Worm (Caenorhabditis elegans) whole organism, L1 larva: ENCODE data around the gene pqn-39.
A peak's percentile ranks its signal among the peaks of the same experiment; 100 is the strongest.

Experiments used
- F16B12.6 ChIP-seq: fragments of 150-350 bp; optimal IDR thresholded peaks from 2 replicates; lab custom pipeline; 2014; ENCODE audit warnings: missing biosample characterization, missing genetic modification characterization
- Y116A8C.19 ChIP-seq: sonication (generic microtip); optimal IDR thresholded peaks from 2 replicates; lab custom pipeline; 2016; ENCODE audit warnings: missing compliant biosample characterization, missing genetic modification characterization, borderline replicate concordance
- aha-1 ChIP-seq: fragments of 150-350 bp; optimal IDR thresholded peaks from 2 replicates; lab custom pipeline; 2014; ENCODE audit warnings: missing biosample characterization, missing genetic modification characterization
- alr-1 ChIP-seq: fragments of 200-800 bp; sonication (Bioruptor generic); optimal IDR thresholded peaks from 2 replicates; lab custom pipeline; 2018; ENCODE audit warnings: borderline replicate concordance, mild to moderate bottlenecking, missing genetic modification characterization, missing compliant biosample characterization
- blmp-1 ChIP-seq: fragments of 150-350 bp; optimal IDR thresholded peaks from 2 replicates; lab custom pipeline; 2014; ENCODE audit warnings: missing biosample characterization, missing genetic modification characterization
- ceh-63 ChIP-seq: fragments of 200-800 bp; sonication (Bioruptor generic); optimal IDR thresholded peaks from 2 replicates; lab custom pipeline; 2018; ENCODE audit warnings: mild to moderate bottlenecking, missing genetic modification characterization, missing compliant biosample characterization
- ceh-88 ChIP-seq: fragments of 200-800 bp; sonication (Bioruptor generic); IDR thresholded peaks from 2 replicates; pipeline ENCODE4 v1.3.6; 2022; ENCODE audit warnings: missing genetic modification characterization, missing compliant biosample characterization
- ces-1 ChIP-seq: fragments of 150-350 bp; optimal IDR thresholded peaks from 2 replicates; lab custom pipeline; 2014; ENCODE audit warnings: missing biosample characterization, missing genetic modification reagents, missing genetic modification characterization
- dpl-1 ChIP-seq, 3 experiments: fragments of 150-350 bp in 2 of 3; sonication (generic microtip) in 1 of 3; optimal IDR thresholded peaks; 2 replicates each; lab custom pipeline; 2014 to 2017; ENCODE audit warnings: missing biosample characterization in 3 of 3, missing genetic modification characterization in 3 of 3, missing genetic modification reagents in 3 of 3
- efl-1 ChIP-seq, 4 experiments: fragments of 150-350 bp; optimal IDR thresholded peaks in 3 of 4; peaks in 1 of 4; 1 replicate in 1 of 4; 2 replicates in 3 of 4; lab custom pipeline; 2014; ENCODE audit warnings: missing biosample characterization in 2 of 4, missing genetic modification characterization in 2 of 4, missing genetic modification reagents in 2 of 4
- egl-13 ChIP-seq: sonication (generic microtip); optimal IDR thresholded peaks from 2 replicates; lab custom pipeline; 2016; ENCODE audit warnings: missing genotype, missing genetic modification reagents, missing genetic modification characterization, missing compliant biosample characterization
- elt-2 ChIP-seq: sonication (generic microtip); optimal IDR thresholded peaks from 2 replicates; lab custom pipeline; 2016; ENCODE audit warnings: missing genetic modification characterization, mild to moderate bottlenecking, inconsistent platforms, missing compliant biosample characterization, missing genetic modification reagents
- elt-3 ChIP-seq, 6 experiments: fragments of 150-350 bp in 1 of 6; sonication (generic microtip); optimal IDR thresholded peaks; 2 replicates each; lab custom pipeline; 2017 to 2018; ENCODE audit warnings: missing biosample characterization in 6 of 6, missing genetic modification characterization in 6 of 6, inconsistent platforms in 1 of 6
- ets-5 ChIP-seq: fragments of 200-800 bp; sonication (Bioruptor generic); IDR thresholded peaks from 2 replicates; pipeline ENCODE4 v1.3.6; 2022; ENCODE audit warnings: missing genetic modification characterization, missing compliant biosample characterization
- grh-1 ChIP-seq: fragments of 200-800 bp; sonication (Bioruptor generic); IDR thresholded peaks from 2 replicates; pipeline ENCODE4 v1.3.6; 2022; ENCODE audit warnings: missing genetic modification reagents, missing genetic modification characterization, missing compliant biosample characterization
- hlh-4 ChIP-seq: sonication (generic microtip); optimal IDR thresholded peaks from 2 replicates; lab custom pipeline; 2016; ENCODE audit warnings: mild to moderate bottlenecking, missing genetic modification characterization, missing compliant biosample characterization
- isw-1 ChIP-seq: fragments of 200-800 bp; sonication (Bioruptor generic); IDR thresholded peaks from 2 replicates; pipeline ENCODE4 v1.3.6; 2022; ENCODE audit warnings: missing genetic modification characterization, missing compliant biosample characterization
- lin-35 ChIP-seq, 2 experiments: fragments of 150-350 bp; optimal IDR thresholded peaks; 2 replicates each; lab custom pipeline; 2014; ENCODE audit warnings: missing biosample characterization in 2 of 2, missing genetic modification characterization in 2 of 2, missing genetic modification reagents in 2 of 2
- lin-39 ChIP-seq: fragments of 150-350 bp; optimal IDR thresholded peaks from 2 replicates; lab custom pipeline; 2014; ENCODE audit warnings: missing biosample characterization, missing genetic modification reagents, missing genetic modification characterization
- lir-3 ChIP-seq: sonication (generic microtip); optimal IDR thresholded peaks from 2 replicates; lab custom pipeline; 2016; ENCODE audit warnings: mild to moderate bottlenecking, missing genetic modification characterization, moderate library complexity, missing compliant biosample characterization; ENCODE audit not compliant: poor library complexity
- lsy-2 ChIP-seq, 2 experiments: fragments of 150-350 bp; optimal IDR thresholded peaks; 2 replicates each; lab custom pipeline; 2014; ENCODE audit warnings: missing biosample characterization in 2 of 2, missing genetic modification characterization in 2 of 2
- mdl-1 ChIP-seq, 2 experiments: fragments of 150-350 bp; optimal IDR thresholded peaks; 2 replicates each; lab custom pipeline; 2014 to 2017; ENCODE audit warnings: missing biosample characterization in 2 of 2, missing genetic modification characterization in 2 of 2, inconsistent platforms in 1 of 2
- mef-2 ChIP-seq: fragments of 150-350 bp; optimal IDR thresholded peaks from 2 replicates; lab custom pipeline; 2014; ENCODE audit warnings: missing biosample characterization, missing genetic modification characterization
- nhr-12 ChIP-seq: sonication (generic microtip); optimal IDR thresholded peaks from 2 replicates; lab custom pipeline; 2017; ENCODE audit warnings: missing biosample characterization, missing genetic modification characterization
- nhr-20 ChIP-seq: sonication (generic microtip); optimal IDR thresholded peaks from 2 replicates; lab custom pipeline; 2016; ENCODE audit warnings: mild to moderate bottlenecking, missing genetic modification characterization, missing compliant biosample characterization
- nhr-237 ChIP-seq: fragments of 150-350 bp; optimal IDR thresholded peaks from 2 replicates; lab custom pipeline; 2014; ENCODE audit warnings: missing biosample characterization, missing genetic modification characterization
- nhr-28 ChIP-seq: fragments of 150-350 bp; optimal IDR thresholded peaks from 2 replicates; lab custom pipeline; 2014; ENCODE audit warnings: missing biosample characterization, missing genetic modification characterization
- nhr-71 ChIP-seq: sonication (generic microtip); optimal IDR thresholded peaks from 2 replicates; lab custom pipeline; 2016; ENCODE audit warnings: mild to moderate bottlenecking, missing genetic modification characterization, moderate library complexity, missing compliant biosample characterization
- nhr-76 ChIP-seq: sonication (generic microtip); optimal IDR thresholded peaks from 2 replicates; lab custom pipeline; 2017; ENCODE audit warnings: missing biosample characterization, missing genetic modification characterization
- nhr-77 ChIP-seq: fragments of 150-350 bp; optimal IDR thresholded peaks from 2 replicates; lab custom pipeline; 2014; ENCODE audit warnings: missing biosample characterization, missing genetic modification characterization
- nhr-84 ChIP-seq: sonication (generic microtip); optimal IDR thresholded peaks from 2 replicates; lab custom pipeline; 2017; ENCODE audit warnings: missing biosample characterization, missing genetic modification characterization
- pag-3 ChIP-seq: sonication (generic microtip); optimal IDR thresholded peaks from 2 replicates; lab custom pipeline; 2017; ENCODE audit warnings: missing genetic modification characterization, mild to moderate bottlenecking, missing compliant biosample characterization, antibody characterized with exemption, borderline replicate concordance; ENCODE audit not compliant: insufficient read depth
- pqm-1 ChIP-seq: sonication (generic microtip); optimal IDR thresholded peaks from 3 replicates; lab custom pipeline; 2017; ENCODE audit warnings: missing biosample characterization, missing genetic modification characterization
- rnt-1 ChIP-seq: sonication (generic microtip); optimal IDR thresholded peaks from 2 replicates; lab custom pipeline; 2016; ENCODE audit warnings: mild to moderate bottlenecking, missing genetic modification characterization, moderate library complexity, missing compliant biosample characterization
- snpc-4 ChIP-seq: fragments of 150-350 bp; optimal IDR thresholded peaks from 2 replicates; lab custom pipeline; 2014; ENCODE audit warnings: missing biosample characterization, missing genetic modification characterization
- sox-4 ChIP-seq: sonication (generic microtip); optimal IDR thresholded peaks from 2 replicates; lab custom pipeline; 2016; ENCODE audit warnings: missing genetic modification characterization, missing compliant biosample characterization
- sup-37 ChIP-seq: fragments of 200-800 bp; sonication (Bioruptor generic); optimal IDR thresholded peaks from 2 replicates; lab custom pipeline; 2018; ENCODE audit warnings: mild to moderate bottlenecking, missing genetic modification characterization, missing compliant biosample characterization
- swsn-7 ChIP-seq: sonication (generic microtip); optimal IDR thresholded peaks from 2 replicates; lab custom pipeline; 2016; ENCODE audit warnings: missing genetic modification characterization, missing compliant biosample characterization
- tlp-1 ChIP-seq: fragments of 150-350 bp; optimal IDR thresholded peaks from 2 replicates; lab custom pipeline; 2014; ENCODE audit warnings: missing biosample characterization, missing genetic modification characterization
- unc-130 ChIP-seq: fragments of 150-350 bp; optimal IDR thresholded peaks from 2 replicates; lab custom pipeline; 2017; ENCODE audit warnings: missing biosample characterization, missing genetic modification characterization, inconsistent platforms
- unc-62 ChIP-seq: fragments of 150-350 bp; optimal IDR thresholded peaks from 2 replicates; lab custom pipeline; 2014; ENCODE audit warnings: missing biosample characterization, missing genetic modification reagents, missing genetic modification characterization
- unc-98 ChIP-seq: fragments of 200-800 bp; sonication (Bioruptor generic); IDR thresholded peaks from 2 replicates; pipeline ENCODE4 v1.3.6; 2022; ENCODE audit warnings: missing genetic modification characterization, missing compliant biosample characterization
- vab-15 ChIP-seq: sonication (generic microtip); optimal IDR thresholded peaks from 2 replicates; lab custom pipeline; 2017; ENCODE audit warnings: missing genotype, mild to moderate bottlenecking, missing genetic modification characterization, missing compliant biosample characterization
- xbp-1 ChIP-seq: sonication (generic microtip); optimal IDR thresholded peaks from 2 replicates; lab custom pipeline; 2016; ENCODE audit warnings: missing genetic modification characterization, missing compliant biosample characterization
- zip-4 ChIP-seq: fragments of 200-800 bp; sonication (Bioruptor generic); optimal IDR thresholded peaks from 2 replicates; lab custom pipeline; 2018; ENCODE audit warnings: mild to moderate bottlenecking, missing genetic modification characterization, moderate library complexity, missing compliant biosample characterization
- ztf-11 ChIP-seq, 2 experiments: sonication (generic microtip); optimal IDR thresholded peaks; 2 replicates each; lab custom pipeline; 2016 to 2017; ENCODE audit warnings: missing genetic modification characterization in 2 of 2, missing biosample characterization in 1 of 2, missing compliant biosample characterization in 1 of 2

The pqn-39 gene

ce11 chrX:14015808-14016207, 47.3 kb upstream of the pqn-39 start (continued):
- no peak for TF ChIP-seq hlh-4
- TF ChIP-seq nhr-237 (tag; lab: Kevin White, UChicago) = peak; percentile 60
- TF ChIP-seq tlp-1 (tag; lab: Kevin White, UChicago) = no peak
- TF ChIP-seq efl-1 (optimal IDR thresholded peaks at IDR 0.05; lab: Kevin White, UChicago) = peak; percentile 46 to 47
- TF ChIP-seq efl-1 (GFP tag; optimal IDR thresholded peaks at IDR 0.05 in 1 of 2; lab: Kevin White, UChicago) = peak; percentile 16 to 91
- no peak for TF ChIP-seq pqm-1
- peak; percentile 48; the same call in 1 of the 2 replicates for TF ChIP-seq ceh-88 (GFP tag; lab: Robert Waterston, UW)
- TF ChIP-seq sup-37 = peak; percentile 52
- peak; percentile 60 for TF ChIP-seq elt-2 (tag; lab: Kevin White, UChicago)
- peak; percentile 76 for TF ChIP-seq egl-13 (tag; lab: Kevin White, UChicago)
- TF ChIP-seq lin-35 (GFP tag; optimal IDR thresholded peaks at IDR 0.05; lab: Kevin White, UChicago) = peak; percentile 47 to 78
- no peak for TF ChIP-seq unc-62 (GFP tag; lab: Kevin White, UChicago)
- peak; percentile 39; the same call in 1 of the 2 replicates for TF ChIP-seq unc-98 (GFP tag; lab: Robert Waterston, UW)
- no peak for TF ChIP-seq nhr-28
- peak; percentile 26 for TF ChIP-seq nhr-76 (tag; lab: Kevin White, UChicago)
- TF ChIP-seq ces-1 (GFP tag; lab: Kevin White, UChicago) = no peak
- no peak for TF ChIP-seq Y116A8C.19
- TF ChIP-seq ztf-11 (tag; optimal IDR thresholded peaks at IDR 0.05; lab: Kevin White, UChicago) = peak in 1 of 2 experiments; percentile 68
- no peak for TF ChIP-seq aha-1 (tag; lab: Kevin White, UChicago)
- TF ChIP-seq blmp-1 (tag; lab: Kevin White, UChicago) = peak; percentile 56
- peak in 1 of 2 experiments; percentile 79 for TF ChIP-seq mdl-1 (tag; optimal IDR thresholded peaks at IDR 0.05; lab: Kevin White, UChicago)
- peak; percentile 62 for TF ChIP-seq xbp-1
- peak; percentile 81 for TF ChIP-seq rnt-1 (tag; lab: Kevin White, UChicago)
- no peak for TF ChIP-seq F16B12.6 (tag; lab: Kevin White, UChicago)
- TF ChIP-seq vab-15 (tag; lab: Kevin White, UChicago) = no peak
- peak in 2 of 6 experiments; percentile 31 to 60 for TF ChIP-seq elt-3 (tag; optimal IDR thresholded peaks at IDR 0.05; lab: Kevin White, UChicago)
- TF ChIP-seq nhr-84 = no peak
- TF ChIP-seq ets-5 (GFP tag; lab: Robert Waterston, UW) = no peak
- TF ChIP-seq nhr-77 = peak; percentile 80
- no peak for TF ChIP-seq nhr-12
- peak; percentile 30 for TF ChIP-seq grh-1
- peak; percentile 86 for TF ChIP-seq swsn-7 (tag; lab: Kevin White, UChicago)
- TF ChIP-seq unc-130 (tag; lab: Kevin White, UChicago) = peak; percentile 91
- TF ChIP-seq snpc-4 (tag; lab: Kevin White, UChicago) = peak; percentile 47
- TF ChIP-seq lin-39 (tag; lab: Kevin White, UChicago) = no peak
- no peak for TF ChIP-seq mef-2 (tag; lab: Kevin White, UChicago)
- TF ChIP-seq pag-3 = no peak
- TF ChIP-seq lir-3 (tag; lab: Kevin White, UChicago) = peak; percentile 19
- TF ChIP-seq nhr-71 (tag; lab: Kevin White, UChicago) = peak; percentile 87
- TF ChIP-seq dpl-1 (GFP tag; optimal IDR thresholded peaks at IDR 0.05; lab: Kevin White, UChicago) = peak; percentile 14 to 31 (median 25)
- TF ChIP-seq zip-4 = peak; percentile 1
- peak; percentile 51 for TF ChIP-seq sox-4

- TF ChIP-seq ceh-63 (GFP tag; lab: Kevin White, UChicago) (no peak), alr-1 (no peak), ets-5 (GFP tag; lab: Robert Waterston, UW) (no peak), isw-1 (no peak), lsy-2 (tag; optimal IDR thresholded peaks at IDR 0.05; lab: Kevin White, UChicago) (no peak), blmp-1 (tag; lab: Kevin White, UChicago) (no peak), nhr-76 (tag; lab: Kevin White, UChicago) (no peak), nhr-20 (tag; lab: Kevin White, UChicago) (no peak)
These were observed 46.9 kb upstream of the pqn-39 start, which contains the start of gene C04C11.25 for ce11 chrX:14015366-14015765. TSS of gene C04C11.25 (minus strand) at chrX:14015466.
